Fruit fly (Drosophila melanogaster) whole organism, embryonic: ENCODE results near the gene simj.

Source experiments
- ara ChIP-seq: fragments of 200-800 bp; sonication (Bioruptor generic); IDR thresholded peaks from 2 replicates; pipeline ENCODE4 v1.3.6; 2022; ENCODE audit warnings: missing biosample characterization, missing genetic modification characterization
- bowl ChIP-seq: fragments of 200-800 bp; sonication (Bioruptor generic); IDR thresholded peaks from 2 replicates; pipeline ENCODE4 v1.3.6; 2022; ENCODE audit warnings: missing biosample characterization, missing genetic modification characterization
- br ChIP-seq: fragments of >200 bp; optimal IDR thresholded peaks from 2 replicates; lab custom pipeline; 2017
- crol ChIP-seq: fragments of 200-800 bp; sonication (Bioruptor generic); IDR thresholded peaks from 2 replicates; pipeline ENCODE4 v1.3.6; 2022; ENCODE audit warnings: missing biosample characterization, missing genetic modification characterization
- zen ChIP-seq: fragments of 200-800 bp; sonication (Bioruptor generic); optimal IDR thresholded peaks from 3 replicates; lab custom pipeline; 2018; ENCODE audit warnings: missing biosample characterization, mild to moderate bottlenecking, missing genetic modification characterization, moderate library complexity

DNA sequence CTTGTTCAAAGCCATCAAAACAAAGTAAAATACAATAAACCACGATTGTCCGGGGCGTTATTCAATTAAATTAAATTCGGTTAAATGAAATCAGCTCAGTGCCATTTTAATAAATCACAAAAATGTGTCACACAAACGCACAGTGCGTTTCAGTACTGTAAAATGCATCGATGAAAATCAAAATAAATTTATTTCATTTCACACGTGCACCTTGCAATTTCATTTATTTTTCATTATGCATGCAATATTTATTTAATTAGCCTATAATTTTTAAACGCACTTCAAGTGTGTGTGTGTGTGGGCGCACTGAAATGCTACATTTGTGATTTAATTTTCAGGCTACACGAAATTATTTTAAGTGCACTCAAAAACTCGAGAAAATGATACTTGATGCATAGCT lies 10.1 kb upstream of the simj start:
- TF ChIP-seq bowl (GFP tag; lab: Robert Waterston, UW) (no peak), ara (GFP tag; lab: Robert Waterston, UW) (no peak), zen (tag; lab: Kevin White, UChicago) (no peak), crol (no peak), br (no peak)
